Worm (Caenorhabditis elegans): ENCODE measurements around the gene lgc-16.

DNA sequence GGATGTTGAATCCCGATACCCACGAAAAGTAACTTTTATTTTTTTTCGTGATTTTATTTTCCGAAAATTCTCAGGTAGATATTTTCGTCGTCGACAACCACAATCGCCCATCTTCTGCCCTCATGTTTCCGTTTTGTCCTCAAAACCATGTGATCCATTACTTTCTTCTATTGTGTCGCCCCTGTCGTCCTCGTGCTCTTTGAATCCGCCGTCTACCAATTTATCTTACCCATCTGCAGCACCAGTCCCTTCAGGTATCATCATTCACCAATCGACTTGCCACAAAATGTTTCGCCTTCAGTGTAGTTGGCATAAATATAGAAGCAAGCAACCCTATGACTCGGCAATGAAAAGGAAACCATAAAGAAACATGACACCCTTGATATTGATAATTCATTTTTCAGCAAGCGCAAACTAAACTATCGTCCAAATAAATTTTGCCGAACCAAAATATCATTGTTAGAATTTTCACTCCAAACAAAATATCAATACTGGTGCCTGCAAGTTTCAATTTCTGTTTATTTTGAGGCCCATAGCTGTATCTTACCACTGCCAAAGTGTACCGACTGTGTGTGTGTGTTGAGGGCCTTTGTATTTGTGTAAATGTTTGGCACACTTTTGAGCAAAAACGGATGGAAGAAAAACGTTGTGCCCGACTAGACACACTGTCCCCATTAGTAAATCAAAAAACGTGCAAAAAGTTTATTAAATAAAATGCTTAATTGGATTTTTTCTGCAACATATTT, 49.4 kb downstream of the lgc-16 start:
- TF ChIP-seq unc-62 (GFP tag; optimal IDR thresholded peaks at IDR 0.05) (no peak), nhr-80 (tag; optimal IDR thresholded peaks at IDR 0.05) (no peak), let-607 (tag; optimal IDR thresholded peaks at IDR 0.05) (no peak), Y67H2A.10 (GFP tag; conservative IDR thresholded peaks at IDR 0.05) (no peak), ztf-28 (GFP tag; IDR thresholded peaks at IDR 0.05) (no peak), pha-4 (tag; optimal IDR thresholded peaks at IDR 0.05) (no peak), chd-7 (tag; optimal IDR thresholded peaks at IDR 0.05) (no peak), fkh-3 (tag; optimal IDR thresholded peaks at IDR 0.05) (no peak), snpc-4 (GFP tag; optimal IDR thresholded peaks at IDR 0.05) (no peak), snpc-4 (tag; optimal IDR thresholded peaks at IDR 0.05) (no peak), hsf-1 (GFP tag; IDR thresholded peaks at IDR 0.05) (no peak), Y53F4B.3 (GFP tag; IDR thresholded peaks at IDR 0.05) (no peak), D2030.7 (GFP tag; IDR thresholded peaks at IDR 0.05) (no peak)

Data from whole organism, young adult.